Worm (Caenorhabditis elegans): ENCODE data around the gene B0222.1.

ce11 chrV:9141297-9141696 is 7.2 kb downstream of the B0222.1 start, which contains the start of gene pitr-3:
- TF ChIP-seq ceh-63 (GFP tag; optimal IDR thresholded peaks at IDR 0.05): no peak
- no peak for TF ChIP-seq ama-1 (optimal IDR thresholded peaks at IDR 0.05)
- no peak for TF ChIP-seq pqm-1 (tag; optimal IDR thresholded peaks at IDR 0.05)
- no peak for TF ChIP-seq pax-3 (tag; optimal IDR thresholded peaks at IDR 0.05)
- TF ChIP-seq ces-1 (GFP tag; optimal IDR thresholded peaks at IDR 0.05): no peak
- TF ChIP-seq nhr-76 (tag; optimal IDR thresholded peaks at IDR 0.05): no peak
- TF ChIP-seq snpc-4 (tag; optimal IDR thresholded peaks at IDR 0.05): no peak
